Fruit fly (Drosophila melanogaster) whole organism, embryonic: ENCODE measurements around the gene Snx1.

Experiments used
- Atf3 ChIP-seq: fragments of 200-800 bp; sonication (Bioruptor generic); optimal IDR thresholded peaks from 3 replicates; lab custom pipeline; 2016; ENCODE audit warnings: missing biosample characterization, missing genetic modification characterization
- Bgb ChIP-seq: fragments of 200-800 bp; sonication (Bioruptor generic); IDR thresholded peaks from 2 replicates; pipeline ENCODE4 v1.3.6; 2022; ENCODE audit warnings: missing biosample characterization, missing genetic modification characterization; ENCODE audit not compliant: partially characterized antibody
- Bteb2 ChIP-seq: fragments of 200-800 bp; sonication (Bioruptor generic); optimal IDR thresholded peaks from 2 replicates; lab custom pipeline; 2016; ENCODE audit warnings: missing biosample characterization, missing genetic modification characterization
- C15 ChIP-seq: fragments of 200-800 bp; sonication (Bioruptor generic); IDR thresholded peaks from 3 replicates; pipeline ENCODE4 v1.3.6; 2022; ENCODE audit warnings: missing biosample characterization, missing genetic modification characterization
- CG10147 ChIP-seq: fragments of 200-800 bp; sonication (Bioruptor generic); optimal IDR thresholded peaks from 2 replicates; lab custom pipeline; 2019; ENCODE audit warnings: missing biosample characterization, mild to moderate bottlenecking, missing genetic modification characterization, moderate library complexity
- CG10543 ChIP-seq: fragments of 200-800 bp; sonication (Bioruptor generic); optimal IDR thresholded peaks from 3 replicates; lab custom pipeline; 2017; ENCODE audit warnings: missing biosample characterization, mild to moderate bottlenecking, missing genetic modification characterization, moderate library complexity
- CG13624 ChIP-seq: fragments of 200-800 bp; sonication (Bioruptor generic); optimal IDR thresholded peaks from 2 replicates; lab custom pipeline; 2016; ENCODE audit warnings: missing biosample characterization, missing genetic modification characterization
- CG14014 ChIP-seq: fragments of 200-800 bp; sonication (Bioruptor generic); IDR thresholded peaks from 2 replicates; pipeline ENCODE4 v1.3.6; 2022; ENCODE audit warnings: missing biosample characterization, missing genetic modification characterization
- CG14050 ChIP-seq: fragments of 200-800 bp; sonication (Bioruptor generic); IDR thresholded peaks from 3 replicates; pipeline ENCODE4 v1.3.6; 2022; ENCODE audit warnings: missing biosample characterization, missing genetic modification characterization
- CG14441 ChIP-seq: fragments of 200-800 bp; sonication (Bioruptor generic); IDR thresholded peaks from 2 replicates; pipeline ENCODE4 v1.3.6; 2022; ENCODE audit warnings: missing biosample characterization, missing genetic modification characterization
- CG1602 ChIP-seq: fragments of 200-800 bp; sonication (Bioruptor generic); optimal IDR thresholded peaks from 3 replicates; lab custom pipeline; 2016; ENCODE audit warnings: missing biosample characterization, missing genetic modification characterization
- CG1603 ChIP-seq: fragments of 200-800 bp; sonication (Bioruptor generic); optimal IDR thresholded peaks from 2 replicates; lab custom pipeline; 2019; ENCODE audit warnings: missing biosample characterization, mild to moderate bottlenecking, missing genetic modification characterization, moderate library complexity
- CG2116 ChIP-seq: fragments of 200-800 bp; sonication (Bioruptor generic); optimal IDR thresholded peaks from 3 replicates; lab custom pipeline; 2018; ENCODE audit warnings: missing biosample characterization, mild to moderate bottlenecking, missing genetic modification characterization
- CG30020 ChIP-seq: fragments of 200-800 bp; optimal IDR thresholded peaks from 2 replicates; lab custom pipeline; 2019; ENCODE audit warnings: missing biosample characterization, mild to moderate bottlenecking, missing genetic modification characterization, moderate library complexity
- CG3281 ChIP-seq: fragments of 200-800 bp; sonication (Bioruptor generic); optimal IDR thresholded peaks from 3 replicates; lab custom pipeline; 2017; ENCODE audit warnings: missing biosample characterization, mild to moderate bottlenecking, missing genetic modification characterization
- CG33557 ChIP-seq: fragments of 200-800 bp; sonication (Bioruptor generic); optimal IDR thresholded peaks from 2 replicates; lab custom pipeline; 2019; ENCODE audit warnings: missing biosample characterization, mild to moderate bottlenecking, missing genetic modification characterization, moderate library complexity
- CG34376 ChIP-seq: fragments of 200-800 bp; sonication (Bioruptor generic); optimal IDR thresholded peaks from 2 replicates; lab custom pipeline; 2018; ENCODE audit warnings: missing biosample characterization, mild to moderate bottlenecking, missing genetic modification characterization
- CG4730 ChIP-seq: fragments of 200-800 bp; sonication (Bioruptor generic); IDR thresholded peaks from 2 replicates; pipeline ENCODE4 v1.3.6; 2022; ENCODE audit warnings: missing biosample characterization, missing genetic modification characterization
- CG7745 ChIP-seq: fragments of 200-800 bp; sonication (Bioruptor generic); optimal IDR thresholded peaks from 2 replicates; lab custom pipeline; 2018; ENCODE audit warnings: missing biosample characterization, mild to moderate bottlenecking, missing genetic modification characterization, moderate library complexity
- CG7987 ChIP-seq: fragments of 200-800 bp; sonication (Bioruptor generic); optimal IDR thresholded peaks from 2 replicates; lab custom pipeline; 2018; ENCODE audit warnings: missing biosample characterization, mild to moderate bottlenecking, missing genetic modification characterization, moderate library complexity
- CG9609 ChIP-seq: fragments of 200-800 bp; sonication (Bioruptor generic); optimal IDR thresholded peaks from 3 replicates; lab custom pipeline; 2016; ENCODE audit warnings: missing biosample characterization, missing genetic modification characterization
- CG9817 ChIP-seq: fragments of 200-800 bp; sonication (Bioruptor generic); optimal IDR thresholded peaks from 2 replicates; lab custom pipeline; 2018; ENCODE audit warnings: missing biosample characterization, mild to moderate bottlenecking, missing genetic modification characterization, moderate library complexity
- CG9932 ChIP-seq: fragments of 200-800 bp; sonication (Bioruptor generic); IDR thresholded peaks from 2 replicates; pipeline ENCODE4 v1.3.6; 2022; ENCODE audit warnings: missing biosample characterization, missing genetic modification characterization
- CrebB ChIP-seq: fragments of 200-800 bp; sonication (Bioruptor generic); optimal IDR thresholded peaks from 3 replicates; lab custom pipeline; 2018; ENCODE audit warnings: missing biosample characterization, mild to moderate bottlenecking, missing genetic modification characterization
- D ChIP-seq, 2 experiments: fragments of 200-800 bp in 1 of 2; fragments of >200 bp in 1 of 2; sonication (Bioruptor generic) in 1 of 2; optimal IDR thresholded peaks; 2 replicates in 1 of 2; 3 replicates in 1 of 2; lab custom pipeline; 2017; ENCODE audit warnings: mild to moderate bottlenecking in 1 of 2, missing biosample characterization in 1 of 2, missing genetic modification characterization in 1 of 2, missing genetic modification reagents in 1 of 2
- Doc3 ChIP-seq: fragments of 200-800 bp; sonication (Bioruptor generic); IDR thresholded peaks from 3 replicates; pipeline ENCODE4 v1.3.6; 2022; ENCODE audit warnings: missing biosample characterization, missing genetic modification characterization; ENCODE audit not compliant: partially characterized antibody
- Fer3 ChIP-seq: fragments of 200-800 bp; sonication (Bioruptor generic); optimal IDR thresholded peaks from 2 replicates; lab custom pipeline; 2018; ENCODE audit warnings: missing biosample characterization, mild to moderate bottlenecking, missing genetic modification characterization, moderate library complexity
- HmgZ ChIP-seq: fragments of 200-800 bp; sonication (Bioruptor generic); optimal IDR thresholded peaks from 2 replicates; lab custom pipeline; 2018; ENCODE audit warnings: missing biosample characterization, mild to moderate bottlenecking, missing genetic modification characterization
- MBD-R2 ChIP-seq: fragments of 200-800 bp; sonication (Bioruptor generic); IDR thresholded peaks from 2 replicates; pipeline ENCODE4 v1.3.6; 2022; ENCODE audit warnings: missing biosample characterization, missing genetic modification characterization
- Med ChIP-seq: fragments of 200-800 bp; sonication (Bioruptor generic); peaks from one replicate; lab custom pipeline; 2016; ENCODE audit warnings: missing biosample characterization, missing genetic modification characterization, mild to moderate bottlenecking, inconsistent platforms, moderate library complexity
- NFAT ChIP-seq: fragments of 200-800 bp; sonication (Bioruptor generic); IDR thresholded peaks from 2 replicates; pipeline ENCODE4 v1.3.6; 2022; ENCODE audit warnings: missing biosample characterization, missing genetic modification characterization
- NfI ChIP-seq: fragments of 200-800 bp; sonication (Bioruptor generic); optimal IDR thresholded peaks from 3 replicates; lab custom pipeline; 2018; ENCODE audit warnings: missing biosample characterization, mild to moderate bottlenecking, missing genetic modification characterization, moderate library complexity
- Pdp1 ChIP-seq, 2 experiments: fragments of 200-800 bp; sonication (Bioruptor generic); optimal IDR thresholded peaks; 3 replicates each; lab custom pipeline; 2016; ENCODE audit warnings: missing biosample characterization in 2 of 2, missing genetic modification characterization in 2 of 2, mild to moderate bottlenecking in 1 of 2, moderate library complexity in 1 of 2
- Rfx ChIP-seq: fragments of 200-800 bp; sonication (Bioruptor generic); IDR thresholded peaks from 2 replicates; pipeline ENCODE4 v1.3.6; 2022; ENCODE audit warnings: missing biosample characterization, missing genetic modification characterization
- Vsx1 ChIP-seq: fragments of 200-800 bp; sonication (Bioruptor generic); optimal IDR thresholded peaks from 2 replicates; lab custom pipeline; 2017; ENCODE audit warnings: missing biosample characterization, mild to moderate bottlenecking, missing genetic modification characterization, missing genetic modification reagents
- az2 ChIP-seq: fragments of 200-800 bp; sonication (Bioruptor generic); optimal IDR thresholded peaks from 3 replicates; lab custom pipeline; 2016; ENCODE audit warnings: missing biosample characterization, missing genetic modification characterization
- crc ChIP-seq: fragments of 200-800 bp; sonication (Bioruptor generic); optimal IDR thresholded peaks from 2 replicates; lab custom pipeline; 2016; ENCODE audit warnings: missing biosample characterization, missing genetic modification characterization
- fu2 ChIP-seq: fragments of 200-800 bp; sonication (Bioruptor generic); optimal IDR thresholded peaks from 2 replicates; lab custom pipeline; 2016; ENCODE audit warnings: missing biosample characterization, missing genetic modification characterization
- kay ChIP-seq: fragments of 200-800 bp; sonication (Bioruptor generic); optimal IDR thresholded peaks from 2 replicates; lab custom pipeline; 2016; ENCODE audit warnings: missing biosample characterization, missing genetic modification characterization
- klu ChIP-seq: fragments of 200-800 bp; sonication (Bioruptor generic); IDR thresholded peaks from 2 replicates; pipeline ENCODE4 v1.3.6; 2022; ENCODE audit warnings: missing biosample characterization, missing genetic modification characterization
- lola ChIP-seq, 3 experiments: fragments of >200 bp in 2 of 3; fragments of 200-800 bp in 1 of 3; sonication (Bioruptor generic) in 1 of 3; optimal IDR thresholded peaks; 2 replicates each; lab custom pipeline; 2017 to 2019; ENCODE audit warnings: missing biosample characterization in 3 of 3, missing genetic modification characterization in 3 of 3, mild to moderate bottlenecking in 1 of 3, moderate library complexity in 1 of 3
- mirr ChIP-seq: fragments of 200-800 bp; sonication (Bioruptor generic); optimal IDR thresholded peaks from 3 replicates; lab custom pipeline; 2018; ENCODE audit warnings: missing biosample characterization, mild to moderate bottlenecking, missing genetic modification characterization
- nom ChIP-seq: fragments of 200-800 bp; sonication (Bioruptor generic); optimal IDR thresholded peaks from 2 replicates; lab custom pipeline; 2017; ENCODE audit warnings: missing biosample characterization, missing genetic modification characterization, mild to moderate bottlenecking, moderate library complexity, missing genetic modification reagents
- pita ChIP-seq: fragments of 200-800 bp; sonication (Bioruptor generic); optimal IDR thresholded peaks from 2 replicates; lab custom pipeline; 2017; ENCODE audit warnings: missing biosample characterization, mild to moderate bottlenecking, missing genetic modification characterization
- rib ChIP-seq: fragments of 200-800 bp; sonication (Bioruptor generic); IDR thresholded peaks from 2 replicates; pipeline ENCODE4 v1.3.6; 2022; ENCODE audit warnings: missing biosample characterization, missing genetic modification characterization
- so ChIP-seq: fragments of 200-800 bp; sonication (Bioruptor generic); IDR thresholded peaks from 3 replicates; pipeline ENCODE4 v1.3.6; 2022; ENCODE audit warnings: missing biosample characterization, missing genetic modification characterization
- sob ChIP-seq: fragments of 200-800 bp; sonication (Bioruptor generic); IDR thresholded peaks from 2 replicates; pipeline ENCODE4 v1.3.6; 2022; ENCODE audit warnings: missing biosample characterization, missing genetic modification characterization
- sug ChIP-seq: fragments of 200-800 bp; optimal IDR thresholded peaks from 2 replicates; lab custom pipeline; 2019; ENCODE audit warnings: missing biosample characterization, mild to moderate bottlenecking, missing genetic modification characterization, moderate library complexity
- unc-4 ChIP-seq: fragments of 200-800 bp; sonication (Bioruptor generic); IDR thresholded peaks from 2 replicates; pipeline ENCODE4 v1.3.6; 2022; ENCODE audit warnings: missing biosample characterization, missing genetic modification characterization; ENCODE audit not compliant: partially characterized antibody
- z ChIP-seq: fragments of 200-800 bp; sonication (Bioruptor generic); IDR thresholded peaks from 3 replicates; pipeline ENCODE4 v1.3.6; 2022; ENCODE audit warnings: missing biosample characterization, missing genetic modification characterization
- zfh2 ChIP-seq: fragments of 200-800 bp; sonication (Bioruptor generic); optimal IDR thresholded peaks from 2 replicates; lab custom pipeline; 2016; ENCODE audit warnings: missing biosample characterization, missing genetic modification characterization

Gene Snx1

dm6 chr2L:3457007-3457406, 7.5 kb downstream of the Snx1 start, which contains the start of the genes Cog3 and Sec5 (continued):
- TF ChIP-seq so (peak; percentile 31; the same call in 1 of the 3 replicates), CrebB (tag; lab: Kevin White, UChicago) (peak; percentile 29), sob (GFP tag; lab: Robert Waterston, UW) (peak; percentile 77), fu2 (peak; percentile 58), CG13624 (GFP tag; lab: Kevin White, UChicago) (no peak), az2 (peak; percentile 47), Atf3 (peak; percentile 9), CG14014 (peak; percentile 47; the same call in 1 of the 2 replicates), NFAT (GFP tag; lab: Robert Waterston, UW) (peak; percentile 46), lola (GFP tag; optimal IDR thresholded peaks at IDR 0.05; lab: Kevin White, UChicago) (peak in 1 of 3 experiments; percentile 59), Doc3 (GFP tag; lab: Robert Waterston, UW) (no peak), CG1602 (GFP tag; lab: Kevin White, UChicago) (peak; percentile 34), Rfx (peak; percentile 85), CG30020 (tag; lab: Kevin White, UChicago) (peak; percentile 45), D (optimal IDR thresholded peaks at IDR 0.05; lab: Kevin White, UChicago) (no peak), D (GFP tag; optimal IDR thresholded peaks at IDR 0.05; lab: Kevin White, UChicago) (peak; percentile 74), crc (GFP tag; lab: Kevin White, UChicago) (no peak), NfI (GFP tag; lab: Kevin White, UChicago) (peak; percentile 78), CG4730 (no peak), unc-4 (no peak), CG2116 (GFP tag; lab: Kevin White, UChicago) (peak; percentile 62), CG33557 (GFP tag; lab: Kevin White, UChicago) (peak; percentile 56), MBD-R2 (GFP tag; lab: Robert Waterston, UW) (peak; percentile 93), CG3281 (GFP tag; lab: Kevin White, UChicago) (no peak), CG9817 (tag; lab: Kevin White, UChicago) (peak; percentile 66), CG14050 (GFP tag; lab: Robert Waterston, UW) (peak; percentile 17; the same call in 1 of the 3 replicates), kay (GFP tag; lab: Kevin White, UChicago) (peak; percentile 30), CG10543 (GFP tag; lab: Kevin White, UChicago) (peak; percentile 80), CG1603 (tag; lab: Kevin White, UChicago) (no peak), Pdp1 (GFP tag; optimal IDR thresholded peaks at IDR 0.05; lab: Kevin White, UChicago) (peak; percentile 22 to 71), Bteb2 (GFP tag; lab: Kevin White, UChicago) (peak; percentile 20), CG7745 (tag; lab: Kevin White, UChicago) (no peak), Fer3 (tag; lab: Kevin White, UChicago) (peak; percentile 74), CG9609 (GFP tag; lab: Kevin White, UChicago) (peak; percentile 60), klu (GFP tag; lab: Robert Waterston, UW) (peak; percentile 60; the same call in 1 of the 2 replicates), mirr (GFP tag; lab: Kevin White, UChicago) (no peak), CG14441 (peak; percentile 59), HmgZ (tag; lab: Kevin White, UChicago) (peak; percentile 38), CG34376 (peak; percentile 65), zfh2 (GFP tag; lab: Kevin White, UChicago) (peak; percentile 61), CG9932 (GFP tag; lab: Robert Waterston, UW) (peak; percentile 77)

dm6 chr2L:3461760-3462159, 12.3 kb downstream of the Snx1 start, which contains the start of gene CG3246:
Gene CG3246, minus strand, starts transcription at chr2L:3461952.
- TF ChIP-seq z (peak; percentile 92), CG7987 (GFP tag; lab: Kevin White, UChicago) (peak; percentile 15), Bgb (GFP tag; lab: Robert Waterston, UW) (0 out of 2 replicates have a peak, but pooled peaks have one; percentile 7), CG10543 (GFP tag; lab: Kevin White, UChicago) (peak; percentile 38), CG10147 (no peak), rib (GFP tag; lab: Robert Waterston, UW) (no peak), Vsx1 (GFP tag; lab: Kevin White, UChicago) (no peak), C15 (GFP tag; lab: Robert Waterston, UW) (no peak), Med (GFP tag; lab: Kevin White, UChicago) (peak; percentile 41), nom (GFP tag; lab: Kevin White, UChicago) (peak; percentile 15), pita (GFP tag; lab: Kevin White, UChicago) (no peak), CG34376 (peak; percentile 61), sug (peak; percentile 57)
